Worm (Caenorhabditis elegans) whole organism, late embryonic: Measurements from ENCODE around the gene fmo-4.
A peak's percentile ranks its signal among the peaks of the same experiment; 100 is the strongest.

Experiments
- C08G9.2 ChIP-seq: sonication (generic microtip); optimal IDR thresholded peaks from 2 replicates; lab custom pipeline; 2016; ENCODE audit warnings: mild to moderate bottlenecking, missing genetic modification characterization, moderate library complexity, missing compliant biosample characterization
- F13H6.1 ChIP-seq: sonication (generic microtip); optimal IDR thresholded peaks from 2 replicates; lab custom pipeline; 2016; ENCODE audit warnings: missing genetic modification characterization, missing compliant biosample characterization
- K02D7.2 ChIP-seq: sonication (generic microtip); optimal IDR thresholded peaks from 2 replicates; lab custom pipeline; 2017; ENCODE audit warnings: mild to moderate bottlenecking, missing genetic modification characterization, missing compliant biosample characterization
- K09A11.1 ChIP-seq: sonication (generic microtip); optimal IDR thresholded peaks from 2 replicates; lab custom pipeline; 2017; ENCODE audit warnings: antibody characterized with exemption, mild to moderate bottlenecking, missing genetic modification characterization, missing compliant biosample characterization; ENCODE audit not compliant: insufficient read depth
- Y22D7AL.16 ChIP-seq: sonication (generic microtip); optimal IDR thresholded peaks from 2 replicates; lab custom pipeline; 2016; ENCODE audit warnings: missing genetic modification characterization, missing compliant biosample characterization
- ceh-18 ChIP-seq: sonication (generic microtip); optimal IDR thresholded peaks from 2 replicates; lab custom pipeline; 2016; ENCODE audit warnings: missing genetic modification characterization, missing compliant biosample characterization
- ceh-2 ChIP-seq: sonication (generic microtip); optimal IDR thresholded peaks from 2 replicates; lab custom pipeline; 2016; ENCODE audit warnings: missing genotype, missing genetic modification characterization, missing compliant biosample characterization
- ceh-22 ChIP-seq: sonication (generic microtip); optimal IDR thresholded peaks from 2 replicates; lab custom pipeline; 2017; ENCODE audit warnings: missing biosample characterization, missing genetic modification characterization
- ceh-24 ChIP-seq: sonication (generic microtip); optimal IDR thresholded peaks from 2 replicates; lab custom pipeline; 2016; ENCODE audit warnings: mild to moderate bottlenecking, missing genetic modification characterization, missing compliant biosample characterization
- ceh-30 ChIP-seq: fragments of 150-350 bp; optimal IDR thresholded peaks from 2 replicates; lab custom pipeline; 2014; ENCODE audit warnings: missing biosample characterization, missing genetic modification characterization
- ceh-31 ChIP-seq: sonication (generic microtip); optimal IDR thresholded peaks from 2 replicates; lab custom pipeline; 2016; ENCODE audit warnings: missing genetic modification characterization, missing compliant biosample characterization
- ceh-45 ChIP-seq: fragments of 200-800 bp; sonication (Bioruptor generic); IDR thresholded peaks from 2 replicates; pipeline ENCODE4 v1.3.6; 2022; ENCODE audit warnings: missing genetic modification reagents, missing genetic modification characterization, missing compliant biosample characterization
- ceh-48 ChIP-seq: sonication (generic microtip); optimal IDR thresholded peaks from 2 replicates; lab custom pipeline; 2016; ENCODE audit warnings: missing genetic modification characterization, inconsistent platforms, missing compliant biosample characterization
- ceh-6 ChIP-seq: fragments of 200-800 bp; sonication (Bioruptor generic); optimal IDR thresholded peaks from 2 replicates; lab custom pipeline; 2018; ENCODE audit warnings: mild to moderate bottlenecking, missing genetic modification characterization, missing compliant biosample characterization
- ceh-9 ChIP-seq: sonication (generic microtip); optimal IDR thresholded peaks from 2 replicates; lab custom pipeline; 2016; ENCODE audit warnings: mild to moderate bottlenecking, missing genetic modification characterization, inconsistent platforms, missing compliant biosample characterization
- che-1 ChIP-seq: sonication (generic microtip); optimal IDR thresholded peaks from 2 replicates; lab custom pipeline; 2016; ENCODE audit warnings: mild to moderate bottlenecking, missing genetic modification characterization, missing compliant biosample characterization
- dmd-4 ChIP-seq: sonication (generic microtip); optimal IDR thresholded peaks from 2 replicates; lab custom pipeline; 2016; ENCODE audit warnings: borderline replicate concordance, missing genetic modification characterization, missing compliant biosample characterization
- dve-1 ChIP-seq: sonication (generic microtip); optimal IDR thresholded peaks from 2 replicates; lab custom pipeline; 2017; ENCODE audit warnings: antibody characterized with exemption, mild to moderate bottlenecking, missing genetic modification characterization, missing compliant biosample characterization
- elt-2 ChIP-seq: sonication (generic microtip); optimal IDR thresholded peaks from 2 replicates; lab custom pipeline; 2016; ENCODE audit warnings: missing genetic modification reagents, missing genetic modification characterization, missing compliant biosample characterization
- elt-4 ChIP-seq: sonication (generic microtip); optimal IDR thresholded peaks from 2 replicates; lab custom pipeline; 2016; ENCODE audit warnings: missing genetic modification characterization, missing compliant biosample characterization
- ets-4 ChIP-seq: sonication (generic microtip); optimal IDR thresholded peaks from 2 replicates; lab custom pipeline; 2016; ENCODE audit warnings: missing genetic modification characterization, missing compliant biosample characterization
- fax-1 ChIP-seq: sonication (generic microtip); optimal IDR thresholded peaks from 2 replicates; lab custom pipeline; 2016; ENCODE audit warnings: missing genotype, missing genetic modification characterization, missing compliant biosample characterization
- gmeb-2 ChIP-seq: sonication (generic microtip); optimal IDR thresholded peaks from 2 replicates; lab custom pipeline; 2016; ENCODE audit warnings: missing genetic modification characterization, inconsistent platforms, missing compliant biosample characterization
- hlh-13 ChIP-seq: fragments of 200-800 bp; sonication (Bioruptor generic); optimal IDR thresholded peaks from 2 replicates; lab custom pipeline; 2018; ENCODE audit warnings: mild to moderate bottlenecking, missing genetic modification characterization, missing compliant biosample characterization
- hlh-15 ChIP-seq: sonication (generic microtip); optimal IDR thresholded peaks from 2 replicates; lab custom pipeline; 2016; ENCODE audit warnings: missing genetic modification characterization, missing compliant biosample characterization
- hlh-30 ChIP-seq: sonication (generic microtip); optimal IDR thresholded peaks from 2 replicates; lab custom pipeline; 2017; ENCODE audit warnings: antibody characterized with exemption, missing genetic modification characterization, missing compliant biosample characterization; ENCODE audit not compliant: insufficient read depth
- hlh-6 ChIP-seq: sonication (generic microtip); optimal IDR thresholded peaks from 2 replicates; lab custom pipeline; 2016; ENCODE audit warnings: missing genotype, missing genetic modification characterization, missing compliant biosample characterization
- mec-3 ChIP-seq: sonication (generic microtip); optimal IDR thresholded peaks from 2 replicates; lab custom pipeline; 2016; ENCODE audit warnings: borderline replicate concordance, missing genetic modification characterization, missing compliant biosample characterization
- nfya-1 ChIP-seq: sonication (generic microtip); optimal IDR thresholded peaks from 2 replicates; lab custom pipeline; 2017; ENCODE audit warnings: missing genetic modification characterization, mild to moderate bottlenecking, missing compliant biosample characterization, antibody characterized with exemption, moderate library complexity
- nhr-232 ChIP-seq: sonication (generic microtip); optimal IDR thresholded peaks from 2 replicates; lab custom pipeline; 2016; ENCODE audit warnings: missing genetic modification characterization, missing compliant biosample characterization
- pha-2 ChIP-seq: sonication (generic microtip); optimal IDR thresholded peaks from 2 replicates; lab custom pipeline; 2017; ENCODE audit warnings: mild to moderate bottlenecking, missing genetic modification characterization, missing compliant biosample characterization
- pqm-1 ChIP-seq: sonication (generic microtip); optimal IDR thresholded peaks from 2 replicates; lab custom pipeline; 2016; ENCODE audit warnings: missing genetic modification characterization, missing compliant biosample characterization
- pros-1 ChIP-seq: fragments of 150-350 bp; optimal IDR thresholded peaks from 2 replicates; lab custom pipeline; 2014; ENCODE audit warnings: missing biosample characterization, missing genetic modification reagents, missing genetic modification characterization
- ref-2 ChIP-seq: sonication (generic microtip); optimal IDR thresholded peaks from 2 replicates; lab custom pipeline; 2016; ENCODE audit warnings: missing genetic modification characterization, missing compliant biosample characterization
- sdc-2 ChIP-seq: sonication (generic microtip); optimal IDR thresholded peaks from 2 replicates; lab custom pipeline; 2016; ENCODE audit warnings: missing genotype, missing genetic modification characterization, missing compliant biosample characterization
- sox-2 ChIP-seq: fragments of 200-800 bp; sonication (Bioruptor generic); IDR thresholded peaks from 2 replicates; pipeline ENCODE4 v1.3.6; 2022; ENCODE audit warnings: missing genetic modification reagents, missing genetic modification characterization, missing compliant biosample characterization
- tbx-2 ChIP-seq: sonication (generic microtip); optimal IDR thresholded peaks from 2 replicates; lab custom pipeline; 2016; ENCODE audit warnings: missing genetic modification characterization, missing compliant biosample characterization
- unc-3 ChIP-seq, 2 experiments: fragments of 200-800 bp in 1 of 2; sonication (Bioruptor generic) in 1 of 2; sonication (generic microtip) in 1 of 2; conservative IDR thresholded peaks in 1 of 2; optimal IDR thresholded peaks in 1 of 2; 2 replicates each; pipeline versions ENCODE4 v1.3.6 to Lab custom; 2016 to 2022; ENCODE audit warnings: missing compliant biosample characterization in 2 of 2, missing genetic modification characterization in 2 of 2, missing genetic modification reagents in 1 of 2
- unc-42 ChIP-seq: sonication (generic microtip); optimal IDR thresholded peaks from 2 replicates; lab custom pipeline; 2016; ENCODE audit warnings: missing genotype, missing genetic modification characterization, missing compliant biosample characterization
- unc-55 ChIP-seq: sonication (generic microtip); optimal IDR thresholded peaks from 2 replicates; lab custom pipeline; 2017; ENCODE audit warnings: missing biosample characterization, missing genetic modification reagents, missing genetic modification characterization
- zip-5 ChIP-seq: sonication (generic microtip); optimal IDR thresholded peaks from 2 replicates; lab custom pipeline; 2016; ENCODE audit warnings: missing genetic modification characterization, missing compliant biosample characterization
- ztf-16 ChIP-seq: sonication (generic microtip); optimal IDR thresholded peaks from 2 replicates; lab custom pipeline; 2017; ENCODE audit warnings: missing genetic modification characterization, missing compliant biosample characterization

fmo-4 gene

DNA sequence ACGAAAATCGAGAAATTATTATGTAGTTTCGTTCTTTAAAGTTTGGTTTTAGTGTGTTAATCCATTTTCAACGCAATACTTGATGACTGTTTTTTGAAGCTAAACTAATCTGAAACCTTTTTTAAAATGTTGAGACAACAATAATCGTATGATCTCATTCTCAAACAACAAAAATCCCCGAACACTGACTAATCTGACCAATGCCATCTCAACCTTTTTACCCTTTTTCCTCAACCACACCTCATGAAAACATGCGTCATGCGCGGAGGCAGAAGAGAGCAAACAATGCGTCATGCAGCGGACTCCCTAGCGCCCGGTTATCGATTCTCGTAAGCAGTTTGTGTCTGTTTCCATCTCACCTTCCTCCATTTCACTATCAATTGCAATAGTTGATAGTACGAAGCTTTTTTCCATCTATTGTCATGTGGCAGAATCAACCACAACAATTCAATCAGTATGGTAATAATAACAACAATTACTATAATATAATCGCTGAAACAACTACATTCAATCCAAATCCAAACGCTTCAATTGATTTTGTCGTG, 34.7 kb downstream of the fmo-4 start, which contains the start of gene C50B8.4:
C50B8.4 (plus strand) TSS at position 299 of the 545 bp plus-strand sequence.
- TF ChIP-seq pros-1 (tag; lab: Kevin White, UChicago) (no peak), ceh-2 (tag; lab: Kevin White, UChicago) (no peak), ceh-9 (tag; lab: Kevin White, UChicago) (no peak), ceh-48 (peak; percentile 1), sox-2 (no peak)
- TF ChIP-seq, all 69 proteins: peak for 1

DNA sequence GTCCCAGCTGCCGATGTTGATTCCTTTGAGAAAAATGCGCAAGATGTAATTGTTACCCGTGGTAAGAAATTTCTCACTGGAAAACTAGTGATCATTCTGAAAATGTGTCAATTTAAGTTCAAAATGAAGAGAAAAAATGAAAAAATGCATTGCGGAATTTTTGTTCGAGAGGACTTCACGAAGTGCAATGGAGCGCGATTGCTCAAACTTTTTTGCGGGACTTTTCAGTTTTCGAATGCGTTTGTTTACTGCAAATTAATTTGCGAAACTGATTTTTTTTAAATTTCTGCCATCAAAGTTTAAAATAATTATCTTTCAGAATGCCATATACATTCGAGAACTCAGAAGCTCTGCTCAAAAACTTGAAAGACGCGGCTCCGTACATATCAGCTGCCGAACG, 38.0 kb downstream of the fmo-4 start, which contains the start of the genes nuaf-1 and bir-2:
nuaf-1 (minus strand) TSS at position 98 of the 400 bp plus-strand sequence.
bir-2 (plus strand) TSS at position 318 of the 400 bp plus-strand sequence.
- TF ChIP-seq C08G9.2: no peak
- peak; percentile 11 for TF ChIP-seq ceh-31 (tag; lab: Kevin White, UChicago)

DNA sequence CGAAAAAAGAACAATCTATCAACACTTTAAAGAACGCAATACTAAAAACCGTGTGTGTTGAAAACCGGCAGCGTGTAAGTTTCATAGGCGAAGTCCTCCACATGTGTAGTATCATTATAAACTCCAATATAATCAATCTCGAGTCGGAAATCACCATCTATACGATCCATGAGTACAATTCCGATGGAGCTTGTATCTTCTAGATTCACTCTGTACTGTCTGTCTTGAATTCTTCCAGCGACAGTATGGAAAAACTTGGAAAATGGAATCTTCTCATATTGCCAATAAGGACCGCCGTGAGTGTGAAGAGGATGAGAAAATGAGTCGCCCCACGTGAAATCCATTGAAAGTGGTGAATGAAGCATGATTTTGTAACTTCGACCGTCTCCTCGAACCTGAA, 39.5 kb downstream of the fmo-4 start:
- TF ChIP-seq che-1 (tag; lab: Kevin White, UChicago) (no peak), Y22D7AL.16 (tag; lab: Kevin White, UChicago) (no peak), ceh-31 (tag; lab: Kevin White, UChicago) (no peak), ceh-24 (tag; lab: Kevin White, UChicago) (no peak), nhr-232 (tag; lab: Kevin White, UChicago) (no peak), hlh-15 (tag; lab: Kevin White, UChicago) (no peak), ceh-30 (no peak), fax-1 (no peak), zip-5 (tag; lab: Kevin White, UChicago) (no peak), pha-2 (no peak), F13H6.1 (tag; lab: Kevin White, UChicago) (no peak), dmd-4 (tag; lab: Kevin White, UChicago) (no peak), pqm-1 (no peak), pros-1 (tag; lab: Kevin White, UChicago) (no peak), gmeb-2 (tag; lab: Kevin White, UChicago) (no peak), sdc-2 (tag; lab: Kevin White, UChicago) (no peak)

DNA sequence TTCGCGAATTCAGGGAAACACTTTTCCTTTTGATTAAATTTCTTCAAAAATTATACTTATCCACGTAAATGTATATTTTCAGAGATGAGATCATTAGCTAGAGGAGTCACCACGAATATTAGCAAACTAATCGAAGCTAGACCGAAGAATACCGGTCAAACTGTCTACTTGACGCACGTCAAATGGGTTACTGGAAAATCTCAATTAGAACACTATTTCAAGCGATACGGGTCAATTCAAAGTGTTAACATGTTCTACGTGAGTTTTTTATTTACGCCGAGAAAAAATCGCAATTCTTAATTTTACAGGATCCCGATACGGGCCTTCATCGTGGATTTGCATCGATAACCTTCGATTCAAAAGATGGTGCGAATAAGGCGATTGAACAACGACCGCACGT, 40.7 kb downstream of the fmo-4 start, which contains the start of gene slrp-1:
slrp-1 (plus strand) TSS at position 83 of the 400 bp plus-strand sequence.
- TF ChIP-seq dmd-4 (tag; lab: Kevin White, UChicago): no peak
- TF ChIP-seq ceh-6 (GFP tag; lab: Kevin White, UChicago): no peak
- no peak for TF ChIP-seq mec-3
- no peak for TF ChIP-seq dve-1
- TF ChIP-seq ztf-16 (tag; lab: Kevin White, UChicago): no peak
- TF ChIP-seq unc-3 (GFP tag; conservative IDR thresholded peaks at IDR 0.05; lab: Robert Waterston, UW): no peak
- no peak for TF ChIP-seq unc-3 (tag; optimal IDR thresholded peaks at IDR 0.05; lab: Kevin White, UChicago)
- TF ChIP-seq ceh-24 (tag; lab: Kevin White, UChicago): no peak
- TF ChIP-seq ceh-45: no peak
- no peak for TF ChIP-seq unc-55 (GFP tag; lab: Kevin White, UChicago)
- no peak for TF ChIP-seq ceh-31 (tag; lab: Kevin White, UChicago)
- TF ChIP-seq ref-2 (tag; lab: Kevin White, UChicago): no peak
- no peak for TF ChIP-seq elt-4 (tag; lab: Kevin White, UChicago)
- TF ChIP-seq ceh-9 (tag; lab: Kevin White, UChicago): no peak
- TF ChIP-seq F13H6.1 (tag; lab: Kevin White, UChicago): no peak
- TF ChIP-seq K09A11.1: no peak
- no peak for TF ChIP-seq ets-4 (tag; lab: Kevin White, UChicago)
- no peak for TF ChIP-seq hlh-6 (tag; lab: Kevin White, UChicago)

DNA sequence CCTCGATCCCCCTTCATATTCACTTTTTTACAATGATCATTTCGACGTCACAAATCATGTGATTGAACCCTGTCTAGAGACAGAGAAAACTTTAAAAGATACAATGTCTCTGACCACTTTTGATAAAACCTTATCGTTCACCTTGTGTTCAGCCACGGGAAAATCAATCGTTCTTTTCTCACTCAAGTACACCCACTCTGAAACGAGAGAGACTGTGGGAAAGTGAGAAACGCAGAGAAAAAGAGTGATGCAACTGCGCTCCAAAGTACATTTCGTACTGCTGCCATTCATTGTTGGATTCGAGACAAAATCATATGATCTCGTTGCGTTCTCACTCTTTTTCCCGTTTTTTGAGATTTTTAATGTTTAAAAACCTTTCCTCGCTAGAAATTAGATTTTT, 41.3 kb downstream of the fmo-4 start:
- TF ChIP-seq pqm-1 (no peak), ceh-48 (peak; percentile 26), ceh-22 (tag; lab: Kevin White, UChicago) (peak; percentile 12), unc-55 (GFP tag; lab: Kevin White, UChicago) (peak; percentile 45), nfya-1 (peak; percentile 67), pha-2 (no peak), hlh-13 (GFP tag; lab: Kevin White, UChicago) (no peak), tbx-2 (tag; lab: Kevin White, UChicago) (peak; percentile 26), K02D7.2 (tag; lab: Kevin White, UChicago) (no peak), fax-1 (no peak), sox-2 (peak; percentile 15; the same call in 1 of the 2 replicates), ceh-31 (tag; lab: Kevin White, UChicago) (peak; percentile 49), ceh-18 (tag; lab: Kevin White, UChicago) (peak; percentile 51), elt-2 (tag; lab: Kevin White, UChicago) (peak; percentile 64), unc-42 (tag; lab: Kevin White, UChicago) (peak; percentile 5), hlh-30 (peak; percentile 94)
